Worm (Caenorhabditis elegans): ENCODE data around the gene F57H12.6.

The F57H12.6 gene

DNA sequence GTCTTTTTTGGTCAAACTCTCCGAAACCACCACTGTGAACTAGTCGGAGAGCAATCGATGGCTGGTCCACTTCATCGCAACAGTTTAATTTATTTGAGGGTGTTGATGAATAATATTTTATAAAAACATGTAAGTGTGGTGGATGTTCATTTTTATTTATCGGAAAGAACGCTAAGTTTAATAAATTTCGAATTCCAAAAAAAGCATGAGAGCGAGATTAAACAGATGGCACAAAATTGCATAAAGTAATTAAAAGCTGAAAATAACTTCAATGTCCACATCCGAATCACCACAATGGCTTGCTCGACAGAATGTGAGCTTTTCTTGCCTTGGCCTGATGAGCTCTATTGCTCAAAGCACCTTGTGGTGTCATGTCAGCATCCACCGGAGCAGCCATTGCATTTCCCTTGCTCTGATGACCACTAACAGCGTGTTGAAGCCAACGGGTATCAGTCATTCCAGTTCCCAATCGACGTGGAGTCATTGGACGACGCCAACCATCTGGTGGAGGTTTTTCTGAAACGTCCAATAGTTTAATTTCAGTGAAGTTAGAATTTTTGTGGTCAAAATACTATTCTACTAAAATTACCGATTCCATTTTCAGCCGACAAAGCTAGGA, 7.7 kb upstream of the F57H12.6 start:
- TF ChIP-seq ceh-9 (tag; optimal IDR thresholded peaks at IDR 0.05), result no peak
- no peak for TF ChIP-seq daf-12 (tag; optimal IDR thresholded peaks at IDR 0.05)
- peak; percentile 22 for TF ChIP-seq hmg-11 (tag; optimal IDR thresholded peaks at IDR 0.05)
- TF ChIP-seq zag-1 (tag; optimal IDR thresholded peaks at IDR 0.05), result no peak
- TF ChIP-seq tbx-2 (tag; optimal IDR thresholded peaks at IDR 0.05), result peak; percentile 19
- TF ChIP-seq elt-2 (tag; optimal IDR thresholded peaks at IDR 0.05), result peak; percentile 3
- no peak for TF ChIP-seq nhr-76 (tag; optimal IDR thresholded peaks at IDR 0.05)
- no peak for TF ChIP-seq nhr-25 (tag; optimal IDR thresholded peaks at IDR 0.05)
- TF ChIP-seq fkh-2 (tag; optimal IDR thresholded peaks at IDR 0.05), result no peak
- TF ChIP-seq fkh-10 (GFP tag; optimal IDR thresholded peaks at IDR 0.05), result no peak
- TF ChIP-seq nhr-237 (tag; optimal IDR thresholded peaks at IDR 0.05), result no peak
- TF ChIP-seq lsy-12 (tag; optimal IDR thresholded peaks at IDR 0.05), result peak; percentile 68
- TF ChIP-seq nhr-43 (tag; optimal IDR thresholded peaks at IDR 0.05; ENCODE audit: poor library complexity, severe bottlenecking), result peak; percentile 58
- TF ChIP-seq nhr-28 (tag; optimal IDR thresholded peaks at IDR 0.05), result no peak
- peak; percentile 41 for TF ChIP-seq ama-1 (optimal IDR thresholded peaks at IDR 0.05)
- no peak for TF ChIP-seq nhr-77 (tag; optimal IDR thresholded peaks at IDR 0.05)
- no peak for TF ChIP-seq snpc-4 (tag; optimal IDR thresholded peaks at IDR 0.05)
- TF ChIP-seq nhr-23 (tag; optimal IDR thresholded peaks at IDR 0.05), result no peak
- no peak for TF ChIP-seq aly-2 (tag; optimal IDR thresholded peaks at IDR 0.05)
- TF ChIP-seq jun-1 (tag; optimal IDR thresholded peaks at IDR 0.05), result no peak

DNA sequence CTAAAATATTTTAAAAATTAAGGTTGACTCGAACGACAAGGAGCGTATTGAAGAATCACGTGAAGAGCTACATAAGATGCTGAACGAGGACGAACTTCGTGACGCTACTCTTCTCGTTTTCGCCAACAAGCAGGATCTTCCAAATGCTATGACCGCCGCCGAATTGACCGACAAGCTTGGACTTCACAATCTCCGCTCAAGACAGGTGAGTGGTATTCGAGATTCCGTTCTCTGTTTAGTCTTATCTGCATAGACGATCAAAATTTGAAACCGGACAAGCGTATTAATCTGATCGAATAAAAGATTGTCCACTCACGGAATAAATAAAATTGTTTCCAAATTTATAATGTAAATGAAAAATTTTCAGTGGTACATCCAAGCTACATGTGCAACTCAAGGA, 6.9 kb upstream of the F57H12.6 start:
- TF ChIP-seq ama-1 (optimal IDR thresholded peaks at IDR 0.05) (peak; percentile 60), nhr-25 (tag; optimal IDR thresholded peaks at IDR 0.05) (peak; percentile 29), nhr-76 (tag; optimal IDR thresholded peaks at IDR 0.05) (no peak), elt-1 (tag; optimal IDR thresholded peaks at IDR 0.05) (peak; percentile 83), fos-1 (tag; optimal IDR thresholded peaks at IDR 0.05) (no peak), mdl-1 (tag; optimal IDR thresholded peaks at IDR 0.05) (no peak), ZK546.5 (tag; optimal IDR thresholded peaks at IDR 0.05) (no peak)

DNA sequence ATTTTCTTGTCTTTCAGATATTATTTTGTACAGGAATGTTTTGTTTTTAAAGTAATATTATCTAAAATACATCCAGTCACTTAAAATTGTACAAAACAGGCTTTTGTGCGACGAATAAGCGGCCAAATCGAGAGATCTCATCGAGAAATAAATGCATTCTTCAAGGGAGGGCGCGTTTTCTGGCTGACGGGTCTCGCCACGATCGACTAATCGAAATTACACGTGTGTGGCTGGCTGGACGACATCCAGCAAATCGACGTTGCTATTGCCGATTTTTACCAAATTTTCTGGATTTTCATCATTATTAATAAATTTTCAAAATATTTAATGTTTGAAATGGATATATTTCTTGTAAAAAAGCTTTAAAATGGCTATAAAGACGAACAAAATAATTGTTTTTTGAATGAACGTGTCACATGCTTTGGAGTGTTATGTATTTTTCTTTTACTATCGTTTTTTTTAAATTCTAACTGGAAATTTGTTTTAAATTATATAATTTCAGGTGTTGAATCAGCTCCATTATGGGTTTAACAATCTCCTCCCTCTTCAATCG, 6.0 kb upstream of the F57H12.6 start, which contains the start of gene arf-5:
Gene arf-5, plus strand, starts transcription at position 503 of the 553 bp plus-strand sequence.
- TF ChIP-seq lsy-12 (tag; optimal IDR thresholded peaks at IDR 0.05), result no peak
- TF ChIP-seq sea-2 (GFP tag; optimal IDR thresholded peaks at IDR 0.05), result no peak
- TF ChIP-seq ztf-4 (tag; optimal IDR thresholded peaks at IDR 0.05), result no peak
- TF ChIP-seq ama-1 (optimal IDR thresholded peaks at IDR 0.05), result peak; percentile 50
- TF ChIP-seq pha-4 (tag; optimal IDR thresholded peaks at IDR 0.05), result peak; percentile 47
- TF ChIP-seq mdl-1 (tag; optimal IDR thresholded peaks at IDR 0.05), result no peak
- no peak for TF ChIP-seq elt-3 (tag; optimal IDR thresholded peaks at IDR 0.05)
- no peak for TF ChIP-seq tbx-2 (tag; optimal IDR thresholded peaks at IDR 0.05)
- no peak for TF ChIP-seq ceh-28 (tag; optimal IDR thresholded peaks at IDR 0.05)
- TF ChIP-seq nhr-12 (tag; optimal IDR thresholded peaks at IDR 0.05), result no peak
- TF ChIP-seq lin-15B (tag; optimal IDR thresholded peaks at IDR 0.05), result peak; percentile 54
- TF ChIP-seq nfya-1 (tag; optimal IDR thresholded peaks at IDR 0.05; ENCODE audit: insufficient read depth), result peak; percentile 57
- TF ChIP-seq egl-5 (tag; optimal IDR thresholded peaks at IDR 0.05), result no peak
- no peak for TF ChIP-seq ceh-82 (tag; optimal IDR thresholded peaks at IDR 0.05)
- no peak for TF ChIP-seq aly-2 (tag; optimal IDR thresholded peaks at IDR 0.05)
- no peak for TF ChIP-seq mml-1 (tag; optimal IDR thresholded peaks at IDR 0.05)
- no peak for TF ChIP-seq pqm-1 (tag; optimal IDR thresholded peaks at IDR 0.05)
- TF ChIP-seq ceh-16 (tag; optimal IDR thresholded peaks at IDR 0.05), result no peak
- TF ChIP-seq nhr-76 (tag; optimal IDR thresholded peaks at IDR 0.05), result no peak
- TF ChIP-seq nhr-23 (tag; optimal IDR thresholded peaks at IDR 0.05), result peak; percentile 29
- TF ChIP-seq hmg-11 (tag; optimal IDR thresholded peaks at IDR 0.05), result no peak
- TF ChIP-seq elt-1 (tag; optimal IDR thresholded peaks at IDR 0.05), result peak; percentile 7
- peak; percentile 7 for TF ChIP-seq elt-2 (tag; optimal IDR thresholded peaks at IDR 0.05)
- TF ChIP-seq lin-39 (tag; optimal IDR thresholded peaks at IDR 0.05), result peak; percentile 81
- TF ChIP-seq ztf-11 (tag; optimal IDR thresholded peaks at IDR 0.05), result no peak

Data from whole organism, L3 larva.